1 fruit fly cellular context compared by ENCODE assay signal in genomic region chr3L:19562146-19562700, dm6.
A peak's percentile ranks its signal among the peaks of the same experiment; 100 is the strongest.
TF ChIP-seq lines count a peak whose summit lies in the region.

No protein-coding gene starts in this region.

TF ChIP-seq in whole organism, embryonic, 481 proteins besides CTCF, POLR2A, EP300 and RAD21 (continued from another document):
- TF ChIP-seq dysf (GFP tag; IDR thresholded peaks at IDR 0.05; lab: Robert Waterston, UW) (0 out of 3 replicates have a peak, but pooled peaks have one; percentile 8), CG11695 (GFP tag; IDR thresholded peaks at IDR 0.05; lab: Robert Waterston, UW) (no peak), sna (GFP tag; IDR thresholded peaks at IDR 0.05; lab: Robert Waterston, UW; ENCODE audit: partially characterized antibody) (peak; percentile 25; the same call in 1 of the 2 replicates), scrt (GFP tag; optimal IDR thresholded peaks at IDR 0.05; lab: Kevin White, UChicago) (no peak), CG15479 (GFP tag; optimal IDR thresholded peaks at IDR 0.05; lab: Kevin White, UChicago) (peak; percentile 44), CG11456 (GFP tag; IDR thresholded peaks at IDR 0.05; lab: Robert Waterston, UW) (no peak), CG10147 (GFP tag; optimal IDR thresholded peaks at IDR 0.05; lab: Kevin White, UChicago) (no peak), disco-r (GFP tag; optimal IDR thresholded peaks at IDR 0.05; lab: Kevin White, UChicago) (no peak), CG7556 (GFP tag; optimal IDR thresholded peaks at IDR 0.05; lab: Kevin White, UChicago) (no peak), CG42726 (GFP tag; IDR thresholded peaks at IDR 0.05; lab: Robert Waterston, UW; ENCODE audit: partially characterized antibody) (peak; percentile 42; the same call in 1 of the 2 replicates), BtbVII (GFP tag; optimal IDR thresholded peaks at IDR 0.05; lab: Kevin White, UChicago) (no peak), ken (GFP tag; IDR thresholded peaks at IDR 0.05; lab: Robert Waterston, UW) (no peak), D (optimal IDR thresholded peaks at IDR 0.05; lab: Kevin White, UChicago) (peak; percentile 93), D (GFP tag; optimal IDR thresholded peaks at IDR 0.05; lab: Kevin White, UChicago) (no peak), CG4730 (GFP tag; IDR thresholded peaks at IDR 0.05; lab: Robert Waterston, UW) (no peak), ci (GFP tag; IDR thresholded peaks at IDR 0.05; lab: Robert Waterston, UW) (0 out of 3 replicates have a peak, but pooled peaks have one; percentile 34), trh (GFP tag; optimal IDR thresholded peaks at IDR 0.05; lab: Kevin White, UChicago) (no peak), pan (optimal IDR thresholded peaks at IDR 0.05; lab: Kevin White, UChicago) (no peak), pan (GFP tag; optimal IDR thresholded peaks at IDR 0.05 in 1 of 2, IDR thresholded peaks at IDR 0.05 in 1 of 2) (no peak), sug (tag; optimal IDR thresholded peaks at IDR 0.05; lab: Kevin White, UChicago) (no peak), CHES-1-like (GFP tag; optimal IDR thresholded peaks at IDR 0.05; lab: Kevin White, UChicago) (no peak), bowl (GFP tag; IDR thresholded peaks at IDR 0.05; lab: Robert Waterston, UW) (no peak), pros (GFP tag; optimal IDR thresholded peaks at IDR 0.05; lab: Kevin White, UChicago) (peak; percentile 85), stwl (tag; optimal IDR thresholded peaks at IDR 0.05; lab: Kevin White, UChicago) (no peak), ham (GFP tag; IDR thresholded peaks at IDR 0.05; lab: Robert Waterston, UW) (no peak), knrl (GFP tag; IDR thresholded peaks at IDR 0.05; lab: Robert Waterston, UW; ENCODE audit: partially characterized antibody) (no peak), Scr (GFP tag; IDR thresholded peaks at IDR 0.05; lab: Robert Waterston, UW; ENCODE audit: partially characterized antibody) (0 out of 2 replicates have a peak, but pooled peaks have one; percentile 25), CG2712 (tag; optimal IDR thresholded peaks at IDR 0.05; lab: Kevin White, UChicago) (peak; percentile 11), CG4854 (GFP tag; optimal IDR thresholded peaks at IDR 0.05; lab: Kevin White, UChicago) (no peak), kni (GFP tag; optimal IDR thresholded peaks at IDR 0.05; lab: Kevin White, UChicago) (peak; percentile 96), tll (GFP tag; optimal IDR thresholded peaks at IDR 0.05; lab: Kevin White, UChicago) (peak in 1 of 2 experiments; percentile 38), lbe (GFP tag; optimal IDR thresholded peaks at IDR 0.05; lab: Kevin White, UChicago) (no peak), CG31365 (tag; optimal IDR thresholded peaks at IDR 0.05; lab: Kevin White, UChicago) (no peak), CG9215 (GFP tag; IDR thresholded peaks at IDR 0.05; lab: Robert Waterston, UW) (no peak), gt (GFP tag; IDR thresholded peaks at IDR 0.05; lab: Robert Waterston, UW) (no peak), ssp (GFP tag; IDR thresholded peaks at IDR 0.05; lab: Robert Waterston, UW) (no peak), TFAM (GFP tag; optimal IDR thresholded peaks at IDR 0.05; lab: Kevin White, UChicago) (no peak), sd (tag; optimal IDR thresholded peaks at IDR 0.05; lab: Kevin White, UChicago) (peak; percentile 34), Dek (tag; optimal IDR thresholded peaks at IDR 0.05; lab: Kevin White, UChicago) (no peak), oc (tag; optimal IDR thresholded peaks at IDR 0.05; lab: Kevin White, UChicago) (peak; percentile 40), crol (GFP tag; IDR thresholded peaks at IDR 0.05; lab: Robert Waterston, UW) (0 out of 2 replicates have a peak, but pooled peaks have one; percentile 30), CG13894 (tag; optimal IDR thresholded peaks at IDR 0.05; lab: Kevin White, UChicago) (peak; percentile 47), E2f1 (GFP tag; IDR thresholded peaks at IDR 0.05; lab: Robert Waterston, UW) (peak; percentile 33; the same call in 1 of the 2 replicates), CG34224 (GFP tag; IDR thresholded peaks at IDR 0.05; lab: Robert Waterston, UW; ENCODE audit: partially characterized antibody) (peak; percentile 18; the same call in 1 of the 3 replicates), CG30431 (GFP tag; optimal IDR thresholded peaks at IDR 0.05; lab: Kevin White, UChicago) (no peak), CG6175 (GFP tag; IDR thresholded peaks at IDR 0.05; lab: Robert Waterston, UW) (peak; percentile 90), HLHmδ (GFP tag; optimal IDR thresholded peaks at IDR 0.05; lab: Kevin White, UChicago) (peak; percentile 37), CG11696 (GFP tag; IDR thresholded peaks at IDR 0.05; lab: Robert Waterston, UW) (no peak), Adf1 (GFP tag; IDR thresholded peaks at IDR 0.05; lab: Robert Waterston, UW) (peak; percentile 94), chinmo (GFP tag; IDR thresholded peaks at IDR 0.05; lab: Robert Waterston, UW; ENCODE audit: partially characterized antibody) (0 out of 4 replicates have a peak, but pooled peaks have one; percentile 64), nom (GFP tag; optimal IDR thresholded peaks at IDR 0.05; lab: Kevin White, UChicago) (peak; percentile 19), onecut (GFP tag; IDR thresholded peaks at IDR 0.05; lab: Robert Waterston, UW) (peak; percentile 16; the same call in 1 of the 2 replicates), gem (tag; optimal IDR thresholded peaks at IDR 0.05; lab: Kevin White, UChicago) (no peak)
